Worm (Caenorhabditis elegans): Measurements from ENCODE around the gene C25H3.14.

DNA sequence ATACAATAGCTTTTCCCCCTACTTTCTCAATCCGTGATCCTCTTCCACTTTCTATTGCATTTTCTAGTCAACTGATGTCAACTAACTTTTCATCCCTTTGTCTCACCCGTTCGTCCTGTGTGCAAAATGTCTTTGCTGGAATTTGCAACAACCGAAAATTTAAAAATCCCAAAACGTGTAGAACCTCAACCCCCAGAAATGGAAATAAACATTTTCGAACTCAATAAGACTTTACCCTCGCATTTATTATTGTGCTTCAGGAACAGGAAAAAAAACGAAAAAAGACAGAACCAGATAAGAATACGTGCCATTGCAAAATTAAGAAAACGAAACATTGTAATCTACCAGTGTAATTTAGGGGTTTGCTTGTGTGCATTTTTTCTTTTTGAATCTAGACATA is 17.2 kb downstream of the C25H3.14 start:
- no peak for TF ChIP-seq ceh-16 (tag; optimal IDR thresholded peaks at IDR 0.05)
- no peak for TF ChIP-seq lin-39 (tag; optimal IDR thresholded peaks at IDR 0.05)
- no peak for TF ChIP-seq zag-1 (tag; optimal IDR thresholded peaks at IDR 0.05)
- TF ChIP-seq unc-62 (GFP tag; optimal IDR thresholded peaks at IDR 0.05): no peak
- TF ChIP-seq R02D3.7 (tag; optimal IDR thresholded peaks at IDR 0.05): no peak
- TF ChIP-seq nhr-25 (tag; optimal IDR thresholded peaks at IDR 0.05): no peak
- TF ChIP-seq nhr-23 (tag; optimal IDR thresholded peaks at IDR 0.05): no peak
